Worm (Caenorhabditis elegans) whole organism, L4/young adult: ENCODE results near the gene srx-101.

ENCODE experiments used
- W03F9.2 ChIP-seq: fragments of 150-350 bp; optimal IDR thresholded peaks from 2 replicates; lab custom pipeline; 2014; ENCODE audit warnings: missing biosample characterization, missing genetic modification characterization
- dao-5 ChIP-seq: sonication (generic microtip); optimal IDR thresholded peaks from 2 replicates; lab custom pipeline; 2016; ENCODE audit warnings: missing genotype, missing genetic modification characterization, moderate library complexity, missing compliant biosample characterization
- him-1 ChIP-seq: sonication (generic microtip); optimal IDR thresholded peaks from 2 replicates; lab custom pipeline; 2016; ENCODE audit warnings: missing genotype, missing genetic modification reagents, missing genetic modification characterization, missing compliant biosample characterization

DNA sequence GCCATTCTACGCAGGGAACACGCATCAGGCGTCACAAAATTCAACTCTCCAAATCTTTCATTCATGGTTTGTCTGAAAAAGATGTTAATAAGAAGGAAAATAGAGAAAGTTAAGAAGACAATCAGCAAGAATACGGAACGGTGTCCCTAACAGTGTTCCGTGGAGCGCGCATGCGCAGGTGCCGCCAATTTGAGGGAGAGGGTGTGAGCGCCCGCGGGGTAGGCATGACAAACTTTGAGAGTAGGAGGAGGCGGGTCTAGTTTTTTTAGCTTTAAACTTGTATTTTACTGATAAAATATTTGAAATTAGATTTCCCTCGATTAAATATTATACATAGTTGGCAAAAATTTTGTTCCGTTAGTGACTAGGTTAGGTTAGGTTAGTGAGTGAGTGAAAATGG, 10.2 kb downstream of the srx-101 start:
- TF ChIP-seq dao-5: no peak
- TF ChIP-seq him-1 (tag; lab: Kevin White, UChicago): no peak
- TF ChIP-seq W03F9.2 (tag; lab: Kevin White, UChicago): no peak
